Worm (Caenorhabditis elegans): ENCODE data around the gene pssy-2.

ce11 chrIII:13495571-13495970, 24.0 kb downstream of the pssy-2 start, which contains the start of gene T28A8.2:
- TF ChIP-seq D1046.2 (GFP tag; IDR thresholded peaks at IDR 0.05), result no peak
- TF ChIP-seq ceh-82 (tag; optimal IDR thresholded peaks at IDR 0.05), result no peak
- TF ChIP-seq duxl-1 (tag; optimal IDR thresholded peaks at IDR 0.05; ENCODE audit: poor library complexity), result no peak
- no peak for TF ChIP-seq ZK337.2 (GFP tag; IDR thresholded peaks at IDR 0.05)
- no peak for TF ChIP-seq ztf-11 (tag; optimal IDR thresholded peaks at IDR 0.05)
- no peak for TF ChIP-seq lin-39 (tag; optimal IDR thresholded peaks at IDR 0.05)
- no peak for TF ChIP-seq mxl-2 (GFP tag; conservative IDR thresholded peaks at IDR 0.05)
